Worm (Caenorhabditis elegans) whole organism, midembryonic: ENCODE results near the gene F56C4.1.

Experiments used
- cog-1 ChIP-seq: sonication (generic microtip); optimal IDR thresholded peaks from 2 replicates; lab custom pipeline; 2016; ENCODE audit warnings: missing genetic modification characterization, missing compliant biosample characterization
- flt-1 ChIP-seq: fragments of 200-800 bp; sonication (Bioruptor generic); IDR thresholded peaks from 2 replicates; pipeline ENCODE4 v1.3.6; 2022; ENCODE audit warnings: missing genetic modification characterization, missing compliant biosample characterization
- klf-2 ChIP-seq: fragments of 200-800 bp; sonication (Bioruptor generic); conservative IDR thresholded peaks from 2 replicates; pipeline ENCODE4 v1.3.6; 2022; ENCODE audit warnings: missing genetic modification reagents, missing genetic modification characterization, missing compliant biosample characterization
- tab-1 ChIP-seq: fragments of 200-800 bp; sonication (Bioruptor generic); IDR thresholded peaks from 2 replicates; pipeline ENCODE4 v1.3.6; 2022; ENCODE audit warnings: missing genetic modification characterization, missing compliant biosample characterization
- ztf-23 ChIP-seq: fragments of 200-800 bp; sonication (Bioruptor generic); IDR thresholded peaks from 2 replicates; pipeline ENCODE4 v1.3.6; 2022; ENCODE audit warnings: missing genetic modification reagents, missing genetic modification characterization, missing compliant biosample characterization

DNA sequence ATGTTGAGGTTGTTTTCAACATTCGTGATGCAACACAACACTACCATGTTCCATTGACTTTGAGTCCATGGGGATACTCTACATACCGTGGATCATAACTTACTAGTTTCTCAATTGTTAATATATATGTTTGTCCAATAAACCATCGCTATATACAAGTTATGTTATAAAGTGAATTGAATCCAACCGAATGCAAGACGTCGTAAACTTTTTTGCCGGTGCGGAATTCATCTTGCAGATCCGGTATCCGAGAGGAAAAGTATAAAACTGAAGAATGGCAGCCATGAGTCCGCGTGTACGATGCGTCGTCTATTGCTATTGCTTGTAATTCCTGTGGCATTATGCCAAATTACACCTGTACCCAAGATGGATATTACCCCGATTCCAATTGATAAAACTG lies 28.5 kb upstream of the F56C4.1 start, which contains the start of gene R09H10.6:
- TF ChIP-seq tab-1 (no peak), flt-1 (GFP tag; lab: Robert Waterston, UW) (no peak), klf-2 (GFP tag; lab: Robert Waterston, UW) (no peak), ztf-23 (GFP tag; lab: Robert Waterston, UW) (no peak), cog-1 (no peak)
